Worm (Caenorhabditis elegans) whole organism, L3 larva: ENCODE data around the gene K03B4.1.

Experiments used
- ama-1 ChIP-seq: fragments of 150-350 bp; optimal IDR thresholded peaks from 2 replicates; lab custom pipeline; 2018
- fkh-10 ChIP-seq: sonication (generic microtip); optimal IDR thresholded peaks from 2 replicates; lab custom pipeline; 2017; ENCODE audit warnings: missing biosample characterization, missing genetic modification reagents, missing genetic modification characterization
- mdl-1 ChIP-seq: fragments of 150-350 bp; optimal IDR thresholded peaks from 2 replicates; lab custom pipeline; 2014; ENCODE audit warnings: missing biosample characterization, missing genetic modification characterization
- nfya-1 ChIP-seq: sonication (generic microtip); optimal IDR thresholded peaks from 2 replicates; lab custom pipeline; 2017; ENCODE audit warnings: missing genetic modification characterization, mild to moderate bottlenecking, missing compliant biosample characterization, antibody characterized with exemption, moderate library complexity; ENCODE audit not compliant: insufficient read depth
- nhr-11 ChIP-seq: fragments of 150-350 bp; optimal IDR thresholded peaks from 2 replicates; lab custom pipeline; 2014; ENCODE audit warnings: missing biosample characterization, missing genetic modification characterization
- nhr-12 ChIP-seq: fragments of 150-350 bp; optimal IDR thresholded peaks from 2 replicates; lab custom pipeline; 2014; ENCODE audit warnings: missing biosample characterization, missing genetic modification characterization
- nhr-77 ChIP-seq: fragments of 150-350 bp; optimal IDR thresholded peaks from 2 replicates; lab custom pipeline; 2014; ENCODE audit warnings: missing biosample characterization, missing genetic modification characterization
- snpc-4 ChIP-seq: fragments of 150-350 bp; optimal IDR thresholded peaks from 2 replicates; lab custom pipeline; 2014; ENCODE audit warnings: missing biosample characterization, missing genetic modification characterization
- unc-62 ChIP-seq: fragments of 150-350 bp; sonication (generic microtip); optimal IDR thresholded peaks from 4 replicates; lab custom pipeline; 2014; ENCODE audit warnings: missing biosample characterization, missing genetic modification reagents, missing genetic modification characterization
- zag-1 ChIP-seq: fragments of 150-350 bp; optimal IDR thresholded peaks from 2 replicates; lab custom pipeline; 2014; ENCODE audit warnings: missing biosample characterization, missing genetic modification characterization
- ztf-4 ChIP-seq: fragments of 150-350 bp; optimal IDR thresholded peaks from 2 replicates; lab custom pipeline; 2014; ENCODE audit warnings: missing biosample characterization, missing genetic modification characterization

DNA sequence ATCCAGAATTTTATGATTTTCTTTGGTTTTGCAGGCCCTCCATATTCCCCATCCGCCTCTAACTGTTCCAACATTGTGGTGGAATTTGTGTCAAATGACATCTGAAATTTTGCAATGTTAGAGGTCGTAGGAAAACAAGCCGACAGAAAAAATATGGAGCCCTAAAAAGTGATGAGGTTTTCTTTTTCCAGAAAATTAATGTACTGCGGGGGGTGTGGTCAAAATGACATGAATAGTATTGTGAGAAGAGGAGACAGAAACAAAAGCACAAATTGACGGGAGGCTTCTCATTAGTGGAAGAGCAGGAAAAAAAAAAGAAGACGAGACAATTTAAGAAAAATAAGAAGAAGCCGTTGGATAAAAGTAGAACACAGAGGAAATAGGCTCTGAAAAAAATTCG, 11.1 kb downstream of the K03B4.1 start, which contains the start of gene ZC266.1:
- no peak for TF ChIP-seq fkh-10 (GFP tag; lab: Kevin White, UChicago)
- TF ChIP-seq unc-62, result no peak
- no peak for TF ChIP-seq ztf-4 (tag; lab: Kevin White, UChicago)
- no peak for TF ChIP-seq nhr-77 (tag; lab: Kevin White, UChicago)
- TF ChIP-seq nhr-11 (tag; lab: Kevin White, UChicago), result no peak
- no peak for TF ChIP-seq nhr-12 (tag; lab: Kevin White, UChicago)
- TF ChIP-seq zag-1 (tag; lab: Kevin White, UChicago), result no peak
- no peak for TF ChIP-seq mdl-1 (tag; lab: Kevin White, UChicago)
- no peak for TF ChIP-seq ama-1 (lab: Kevin White, UChicago)
- TF ChIP-seq snpc-4 (tag; lab: Kevin White, UChicago), result no peak
- TF ChIP-seq nfya-1 (tag; lab: Kevin White, UChicago), result no peak
